Worm (Caenorhabditis elegans): ENCODE data around the gene cutl-27.

The cutl-27 gene

DNA sequence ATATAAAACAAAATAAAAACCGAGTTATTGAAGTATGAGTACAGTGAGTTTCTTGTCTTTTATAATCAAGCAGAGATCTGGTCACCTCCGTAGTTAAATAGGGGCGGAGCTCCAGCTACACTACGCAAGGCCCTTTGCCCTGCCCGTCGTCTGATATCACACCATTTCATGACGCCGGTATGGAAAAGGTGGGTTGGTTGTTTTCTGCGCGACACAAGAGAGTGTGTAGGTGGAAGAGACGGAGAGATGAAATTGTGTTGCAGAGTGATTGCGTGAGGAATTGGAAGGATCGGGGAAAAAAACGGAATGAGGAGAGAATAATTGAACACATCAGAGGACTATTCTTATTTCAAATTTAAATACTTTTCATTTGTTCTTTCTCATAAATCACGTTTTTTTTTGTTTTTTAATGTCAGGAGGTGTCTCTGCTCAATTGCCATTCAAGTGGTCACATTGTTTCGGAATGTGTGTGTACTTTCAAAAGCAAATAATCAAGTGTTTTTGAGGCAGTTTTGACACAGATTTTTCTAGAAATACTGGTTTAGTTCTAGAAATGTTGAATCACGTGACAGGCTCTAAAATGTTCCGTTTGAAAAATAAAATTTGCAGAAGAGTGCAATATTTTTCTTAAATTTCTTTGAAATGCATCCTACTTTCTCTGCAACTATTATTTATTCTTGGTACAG lies 37.6 kb downstream of the cutl-27 start, which contains the start of gene ZK822.9 (continued):
- TF ChIP-seq lir-3 (tag; optimal IDR thresholded peaks at IDR 0.05) (no peak), mes-2 (tag; optimal IDR thresholded peaks at IDR 0.05; ENCODE audit: poor library complexity, severe bottlenecking) (peak; percentile 30), ceh-44 (GFP tag; IDR thresholded peaks at IDR 0.05) (no peak), saeg-2 (GFP tag; IDR thresholded peaks at IDR 0.05) (no peak), egl-27 (tag; optimal IDR thresholded peaks at IDR 0.05) (no peak), lin-29 (GFP tag; IDR thresholded peaks at IDR 0.05) (no peak), ama-1 (optimal IDR thresholded peaks at IDR 0.05) (no peak), ztf-11 (tag; optimal IDR thresholded peaks at IDR 0.05) (no peak), nhr-237 (tag; optimal IDR thresholded peaks at IDR 0.05) (no peak), egl-43 (GFP tag; IDR thresholded peaks at IDR 0.05) (no peak), spr-1 (tag; optimal IDR thresholded peaks at IDR 0.05) (no peak), nhr-41 (GFP tag; IDR thresholded peaks at IDR 0.05) (no peak), jun-1 (tag; optimal IDR thresholded peaks at IDR 0.05) (no peak), nhr-48 (tag; optimal IDR thresholded peaks at IDR 0.05) (no peak), D1046.2 (GFP tag; IDR thresholded peaks at IDR 0.05) (no peak), gei-8 (GFP tag; optimal IDR thresholded peaks at IDR 0.05) (no peak), Y105C5A.15 (GFP tag; IDR thresholded peaks at IDR 0.05) (no peak), F10B5.3 (tag; optimal IDR thresholded peaks at IDR 0.05) (no peak), unc-130 (GFP tag; optimal IDR thresholded peaks at IDR 0.05) (no peak), R02D3.7 (tag; optimal IDR thresholded peaks at IDR 0.05) (no peak), nhr-6 (tag; optimal IDR thresholded peaks at IDR 0.05) (no peak), madf-5 (GFP tag; IDR thresholded peaks at IDR 0.05) (no peak), hlh-30 (tag; optimal IDR thresholded peaks at IDR 0.05; ENCODE audit: insufficient read depth) (peak; percentile 81), ZK546.5 (tag; optimal IDR thresholded peaks at IDR 0.05) (no peak), hif-1 (tag; optimal IDR thresholded peaks at IDR 0.05) (peak in 1 of 2 experiments; percentile 17), arid-1 (GFP tag; conservative IDR thresholded peaks at IDR 0.05) (no peak), F49E8.2 (tag; optimal IDR thresholded peaks at IDR 0.05; ENCODE audit: borderline replicate concordance) (no peak), lin-38 (GFP tag; IDR thresholded peaks at IDR 0.05) (no peak), dmd-8 (GFP tag; IDR thresholded peaks at IDR 0.05) (no peak), unc-39 (tag; optimal IDR thresholded peaks at IDR 0.05) (no peak), aly-2 (tag; optimal IDR thresholded peaks at IDR 0.05) (no peak), dmd-9 (GFP tag; IDR thresholded peaks at IDR 0.05) (no peak), Y48G9A.11 (GFP tag; IDR thresholded peaks at IDR 0.05) (no peak), tra-1 (GFP tag; IDR thresholded peaks at IDR 0.05) (no peak), ZK337.2 (GFP tag; IDR thresholded peaks at IDR 0.05) (no peak), hlh-11 (tag; optimal IDR thresholded peaks at IDR 0.05) (peak; percentile 78), ceh-82 (tag; optimal IDR thresholded peaks at IDR 0.05) (no peak), skn-1 (tag; optimal IDR thresholded peaks at IDR 0.05) (no peak), zag-1 (tag; optimal IDR thresholded peaks at IDR 0.05) (no peak), aha-1 (tag) (peak; percentile 65), dpl-1 (GFP tag; optimal IDR thresholded peaks at IDR 0.05) (no peak), mdl-1 (tag; optimal IDR thresholded peaks at IDR 0.05) (no peak), nhr-42 (GFP tag; IDR thresholded peaks at IDR 0.05) (no peak), mxl-3 (GFP tag; optimal IDR thresholded peaks at IDR 0.05) (peak; percentile 24), nhr-111 (GFP tag; optimal IDR thresholded peaks at IDR 0.05) (no peak), set-16 (GFP tag; IDR thresholded peaks at IDR 0.05) (peak; percentile 47; the same call in 1 of the 2 replicates), hmg-1.1 (GFP tag; IDR thresholded peaks at IDR 0.05) (no peak), zip-11 (GFP tag; IDR thresholded peaks at IDR 0.05) (no peak), ztf-7 (tag; optimal IDR thresholded peaks at IDR 0.05) (no peak), mdt-29 (GFP tag; IDR thresholded peaks at IDR 0.05) (peak; percentile 88), lin-13 (GFP tag; optimal IDR thresholded peaks at IDR 0.05) (no peak), lin-39 (tag; optimal IDR thresholded peaks at IDR 0.05) (no peak)
